Worm (Caenorhabditis elegans) whole organism, L3 larva: ENCODE measurements around the gene T19D7.5.

Experiments
- ceh-82 ChIP-seq: fragments of 150-350 bp; optimal IDR thresholded peaks from 2 replicates; lab custom pipeline; 2014; ENCODE audit warnings: missing biosample characterization, missing genetic modification characterization
- lin-15B ChIP-seq: fragments of 150-350 bp; optimal IDR thresholded peaks from 2 replicates; lab custom pipeline; 2014; ENCODE audit warnings: missing biosample characterization, missing genetic modification characterization
- lsy-12 ChIP-seq: sonication (generic microtip); optimal IDR thresholded peaks from 2 replicates; lab custom pipeline; 2016; ENCODE audit warnings: mild to moderate bottlenecking, missing genetic modification characterization, missing compliant biosample characterization
- pha-4 ChIP-seq: fragments of 150-350 bp; optimal IDR thresholded peaks from 2 replicates; lab custom pipeline; 2014; ENCODE audit warnings: missing biosample characterization, missing genetic modification reagents, missing genetic modification characterization
- unc-39 ChIP-seq: sonication (generic microtip); optimal IDR thresholded peaks from 4 replicates; lab custom pipeline; 2017; ENCODE audit warnings: missing biosample characterization, missing genetic modification characterization

ce11 chrX:645589-645988, 20.4 kb downstream of the T19D7.5 start:
- TF ChIP-seq unc-39 (tag; lab: Kevin White, UChicago) = no peak
- TF ChIP-seq pha-4 = no peak
- no peak for TF ChIP-seq lsy-12
- TF ChIP-seq ceh-82 (tag; lab: Kevin White, UChicago) = no peak
- no peak for TF ChIP-seq lin-15B
